Worm (Caenorhabditis elegans): ENCODE measurements around the gene tra-2.

- no peak for TF ChIP-seq pha-4 (GFP tag; IDR thresholded peaks at IDR 0.05)
- no peak for TF ChIP-seq pha-4 (tag; optimal IDR thresholded peaks at IDR 0.05)
- no peak for TF ChIP-seq lsy-2 (tag; optimal IDR thresholded peaks at IDR 0.05)
- TF ChIP-seq unc-39 (tag; optimal IDR thresholded peaks at IDR 0.05): no peak
- TF ChIP-seq jun-1 (tag; optimal IDR thresholded peaks at IDR 0.05): no peak
- no peak for TF ChIP-seq fos-1 (tag; optimal IDR thresholded peaks at IDR 0.05)
- TF ChIP-seq hlh-30 (tag; optimal IDR thresholded peaks at IDR 0.05; ENCODE audit: insufficient read depth): no peak
- no peak for TF ChIP-seq nhr-77 (tag; optimal IDR thresholded peaks at IDR 0.05)
- TF ChIP-seq dpl-1 (GFP tag; optimal IDR thresholded peaks at IDR 0.05): no peak
- no peak for TF ChIP-seq daf-19 (GFP tag; conservative IDR thresholded peaks at IDR 0.05)
Measured at ce11 chrII:6932978-6933377, 32.5 kb downstream of the tra-2 start.
